Worm (Caenorhabditis elegans) whole organism, L4 larva: ENCODE results near the gene C03B1.17.
"Not testable (repeated sequence)": the region's sequence is repeated elsewhere in the genome, so short reads cannot be mapped to it uniquely, and the experiment has no call there.

ENCODE experiments used
- ZK546.5 ChIP-seq, 2 experiments: sonication (generic microtip); optimal IDR thresholded peaks; 2 replicates each; lab custom pipeline; 2017; ENCODE audit warnings: missing biosample characterization in 2 of 2, missing genetic modification characterization in 2 of 2
- aly-2 ChIP-seq: sonication (generic microtip); optimal IDR thresholded peaks from 2 replicates; lab custom pipeline; 2018; ENCODE audit warnings: missing biosample characterization, missing genetic modification characterization
- egl-27 ChIP-seq: sonication (generic microtip); optimal IDR thresholded peaks from 3 replicates; lab custom pipeline; 2017; ENCODE audit warnings: missing biosample characterization, missing genetic modification reagents, missing genetic modification characterization
- fos-1 ChIP-seq: fragments of 150-350 bp; optimal IDR thresholded peaks from 2 replicates; lab custom pipeline; 2014; ENCODE audit warnings: missing biosample characterization, missing genetic modification characterization
- lin-1 ChIP-seq: fragments of 200-800 bp; sonication (Bioruptor generic); IDR thresholded peaks from 2 replicates; pipeline ENCODE4 v1.3.6; 2022; ENCODE audit warnings: missing genetic modification reagents, missing genetic modification characterization, missing compliant biosample characterization
- mes-2 ChIP-seq: sonication (generic microtip); optimal IDR thresholded peaks from 2 replicates; lab custom pipeline; 2016; ENCODE audit warnings: missing genotype, mild to moderate bottlenecking, missing genetic modification characterization, missing compliant biosample characterization; ENCODE audit not compliant: poor library complexity, severe bottlenecking
- nhr-11 ChIP-seq: fragments of 150-350 bp; optimal IDR thresholded peaks from 2 replicates; lab custom pipeline; 2014; ENCODE audit warnings: missing biosample characterization, missing genetic modification characterization
- nhr-76 ChIP-seq: fragments of 150-350 bp; optimal IDR thresholded peaks from 2 replicates; lab custom pipeline; 2014; ENCODE audit warnings: missing biosample characterization, missing genetic modification characterization

- TF ChIP-seq nhr-11 (tag; lab: Kevin White, UChicago); mes-2 (tag; lab: Kevin White, UChicago); lin-1; ZK546.5 (tag; optimal IDR thresholded peaks at IDR 0.05; lab: Kevin White, UChicago); fos-1 (tag; lab: Kevin White, UChicago); egl-27 (tag; lab: Kevin White, UChicago); aly-2; nhr-76 (tag; lab: Kevin White, UChicago): not testable (repeated sequence)
These were observed 49.1 kb upstream of the C03B1.17 start for ce11 chrX:6324124-6324893.
